Worm (Caenorhabditis elegans): ENCODE results near the gene Y41D4B.4.

ce11 chrIV:1660735-1661134 is 825 bp downstream of the Y41D4B.4 start:
- TF ChIP-seq flt-1 (GFP tag; IDR thresholded peaks at IDR 0.05): no peak
- TF ChIP-seq ama-1 (optimal IDR thresholded peaks at IDR 0.05): no peak
- TF ChIP-seq hnd-1 (tag; optimal IDR thresholded peaks at IDR 0.05): no peak
- no peak for TF ChIP-seq scrt-1 (GFP tag; IDR thresholded peaks at IDR 0.05)
